Fruit fly (Drosophila melanogaster) S2 (cell line): ENCODE data around the gene CG18284.

Experiments
- CG8478 ChIP-seq: fragments of >200 bp; optimal IDR thresholded peaks from 2 replicates; lab custom pipeline; 2018
- CTCF ChIP-seq, 2 experiments: fragments of >200 bp; optimal IDR thresholded peaks; 2 replicates each; lab custom pipeline; 2018

The CG18284 gene

dm6 chr2L:10685666-10686065, 41.9 kb downstream of the CG18284 start:
- TF ChIP-seq CG8478 (lab: Kevin White, UChicago), result no peak
- TF ChIP-seq CTCF (optimal IDR thresholded peaks at IDR 0.05; lab: Kevin White, UChicago), result no peak

- TF ChIP-seq CG8478 (lab: Kevin White, UChicago) (no peak), CTCF (optimal IDR thresholded peaks at IDR 0.05; lab: Kevin White, UChicago) (no peak)
These were observed 43.4 kb downstream of the CG18284 start, which contains the start of gene CG7296 for dm6 chr2L:10687009-10687793. CG7296 (minus strand) TSS chr2L:10687066.

dm6 chr2L:10687794-10688185, 44.0 kb downstream of the CG18284 start:
- TF ChIP-seq CG8478 (lab: Kevin White, UChicago), result no peak

dm6 chr2L:10688764-10689163, 45.0 kb downstream of the CG18284 start:
- TF ChIP-seq CG8478 (lab: Kevin White, UChicago) (no peak), CTCF (optimal IDR thresholded peaks at IDR 0.05; lab: Kevin White, UChicago) (no peak)

dm6 chr2L:10689221-10690034, 45.7 kb downstream of the CG18284 start, which contains the start of gene CG7294:
CG7294 (minus strand) TSS chr2L:10689271.
- TF ChIP-seq CG8478 (lab: Kevin White, UChicago), result no peak
- no peak for TF ChIP-seq CTCF (optimal IDR thresholded peaks at IDR 0.05; lab: Kevin White, UChicago)

dm6 chr2L:10693018-10693417, 49.2 kb downstream of the CG18284 start:
- TF ChIP-seq CTCF (optimal IDR thresholded peaks at IDR 0.05; lab: Kevin White, UChicago) (no peak), CG8478 (lab: Kevin White, UChicago) (no peak)

dm6 chr2L:10694053-10694618, 50.4 kb downstream of the CG18284 start, which contains the start of gene CG17108:
CG17108 (minus strand) TSS chr2L:10694103.
- TF ChIP-seq CG8478 (lab: Kevin White, UChicago) (no peak), CTCF (optimal IDR thresholded peaks at IDR 0.05; lab: Kevin White, UChicago) (no peak)
